Fruit fly (Drosophila melanogaster): ENCODE results near the gene eIF5B.

eIF5B gene

DNA sequence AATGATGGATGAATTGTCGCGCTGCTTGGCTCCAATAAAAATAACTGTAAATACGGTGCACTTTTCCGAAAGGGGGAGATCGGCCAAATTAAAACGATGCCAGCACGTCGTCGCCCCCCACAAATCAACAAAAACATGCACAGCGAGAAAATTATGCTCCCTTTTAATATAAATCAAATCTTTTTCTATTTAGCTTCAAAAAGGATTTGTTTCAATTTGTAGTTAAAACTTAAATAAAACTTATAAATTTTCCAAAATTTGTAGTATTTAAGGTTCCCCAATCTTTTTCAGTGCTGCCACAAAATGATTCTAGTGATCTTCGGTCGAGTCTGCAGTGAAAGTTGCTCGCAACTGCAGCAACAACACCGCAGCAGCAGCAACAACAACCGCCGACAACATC lies 64.7 kb downstream of the eIF5B start (continued):
- TF ChIP-seq gem (tag; optimal IDR thresholded peaks at IDR 0.05): peak; percentile 94
- TF ChIP-seq ssp (GFP tag; IDR thresholded peaks at IDR 0.05): peak; percentile 66
- peak; percentile 33 for TF ChIP-seq CG9876 (GFP tag; optimal IDR thresholded peaks at IDR 0.05)
- TF ChIP-seq CG7839 (tag; optimal IDR thresholded peaks at IDR 0.05): peak; percentile 90
- TF ChIP-seq CG7928 (GFP tag; optimal IDR thresholded peaks at IDR 0.05): no peak
- TF ChIP-seq kay (GFP tag; optimal IDR thresholded peaks at IDR 0.05): peak; percentile 69
- TF ChIP-seq CG42726 (GFP tag; IDR thresholded peaks at IDR 0.05; ENCODE audit: partially characterized antibody): no peak
- TF ChIP-seq CG11247 (GFP tag; IDR thresholded peaks at IDR 0.05): peak; percentile 57; the same call in 1 of the 2 replicates
- TF ChIP-seq Side (GFP tag; optimal IDR thresholded peaks at IDR 0.05): peak; percentile 79
- peak; percentile 91 for TF ChIP-seq CoRest (tag; optimal IDR thresholded peaks at IDR 0.05)
- peak; percentile 71 for TF ChIP-seq CG18619 (GFP tag; optimal IDR thresholded peaks at IDR 0.05)
- no peak for TF ChIP-seq lbe (GFP tag; optimal IDR thresholded peaks at IDR 0.05)
- TF ChIP-seq CG7786 (GFP tag; optimal IDR thresholded peaks at IDR 0.05): peak; percentile 47
- TF ChIP-seq jigr1 (GFP tag; IDR thresholded peaks at IDR 0.05): 0 out of 3 replicates have a peak, but pooled peaks have one; percentile 41
- peak; percentile 95 for TF ChIP-seq CG12391 (tag; optimal IDR thresholded peaks at IDR 0.05)
- TF ChIP-seq jumu (GFP tag; optimal IDR thresholded peaks at IDR 0.05): peak; percentile 63
- TF ChIP-seq Hand (GFP tag; optimal IDR thresholded peaks at IDR 0.05): no peak
- peak; percentile 92 for TF ChIP-seq CG2678 (tag; optimal IDR thresholded peaks at IDR 0.05)
- TF ChIP-seq CG10209 (GFP tag; optimal IDR thresholded peaks at IDR 0.05): peak; percentile 87
- TF ChIP-seq trem (tag; optimal IDR thresholded peaks at IDR 0.05): peak; percentile 94
- no peak for TF ChIP-seq rib (GFP tag; IDR thresholded peaks at IDR 0.05)
- TF ChIP-seq HLH3B (GFP tag; IDR thresholded peaks at IDR 0.05): peak; percentile 86
- TF ChIP-seq CG7745 (tag; optimal IDR thresholded peaks at IDR 0.05): peak; percentile 78
- TF ChIP-seq CG2889 (GFP tag; IDR thresholded peaks at IDR 0.05): no peak
- peak; percentile 95 for TF ChIP-seq ci (GFP tag; IDR thresholded peaks at IDR 0.05)
- peak; percentile 68 for TF ChIP-seq CG6813 (GFP tag; optimal IDR thresholded peaks at IDR 0.05)
- peak; percentile 95 for TF ChIP-seq ara (GFP tag; IDR thresholded peaks at IDR 0.05)
- peak; percentile 77 for TF ChIP-seq nom (GFP tag; optimal IDR thresholded peaks at IDR 0.05)
- peak; percentile 87 for TF ChIP-seq CG10462 (GFP tag; optimal IDR thresholded peaks at IDR 0.05)
- no peak for TF ChIP-seq zfh2 (GFP tag; optimal IDR thresholded peaks at IDR 0.05)
- TF ChIP-seq gt (GFP tag; IDR thresholded peaks at IDR 0.05): peak; percentile 63; the same call in 1 of the 2 replicates
- peak; percentile 65 for TF ChIP-seq ind (GFP tag; optimal IDR thresholded peaks at IDR 0.05)
- TF ChIP-seq bigmax (GFP tag; optimal IDR thresholded peaks at IDR 0.05): no peak
- TF ChIP-seq Fer1 (GFP tag; optimal IDR thresholded peaks at IDR 0.05): peak; percentile 26
- TF ChIP-seq ase (GFP tag; IDR thresholded peaks at IDR 0.05): peak; percentile 70; the same call in 1 of the 3 replicates
- peak; percentile 84 for TF ChIP-seq sens-2 (GFP tag; IDR thresholded peaks at IDR 0.05)
- peak; percentile 79 for TF ChIP-seq pum (GFP tag; optimal IDR thresholded peaks at IDR 0.05)
- TF ChIP-seq klu (GFP tag; IDR thresholded peaks at IDR 0.05): no peak; the same call in 1 of the 2 replicates
- no peak for TF ChIP-seq pan (optimal IDR thresholded peaks at IDR 0.05)
- TF ChIP-seq pan (GFP tag; optimal IDR thresholded peaks at IDR 0.05 in 1 of 2, IDR thresholded peaks at IDR 0.05 in 1 of 2): peak in 1 of 2 experiments; percentile 70
- peak; percentile 72 for TF ChIP-seq Antp (GFP tag; optimal IDR thresholded peaks at IDR 0.05)
- peak; percentile 49 for TF ChIP-seq CTCF (GFP tag; optimal IDR thresholded peaks at IDR 0.05)
- peak; percentile 85 for TF ChIP-seq row (GFP tag; IDR thresholded peaks at IDR 0.05)
- TF ChIP-seq CG11696 (GFP tag; IDR thresholded peaks at IDR 0.05): peak; percentile 53
- TF ChIP-seq Nf-YC (tag; optimal IDR thresholded peaks at IDR 0.05): peak; percentile 13
- peak; percentile 65 for TF ChIP-seq CG18599 (GFP tag; optimal IDR thresholded peaks at IDR 0.05)
- TF ChIP-seq CG4820 (GFP tag; optimal IDR thresholded peaks at IDR 0.05): peak; percentile 94
- peak; percentile 86 for TF ChIP-seq Sox100B (GFP tag; optimal IDR thresholded peaks at IDR 0.05)
- peak; percentile 62 for TF ChIP-seq scrt (GFP tag; optimal IDR thresholded peaks at IDR 0.05)
- peak in 1 of 2 experiments; percentile 86 for TF ChIP-seq Hr78 (GFP tag; optimal IDR thresholded peaks at IDR 0.05)
- TF ChIP-seq exex (tag; optimal IDR thresholded peaks at IDR 0.05): peak; percentile 6
